Worm (Caenorhabditis elegans) whole organism, mixed stage, embryonic: ENCODE data around the gene R07E4.5.

Experiments
- M03D4.4 ChIP-seq: sonication (generic microtip); optimal IDR thresholded peaks from 2 replicates; lab custom pipeline; 2017; ENCODE audit warnings: mild to moderate bottlenecking, missing genetic modification characterization, missing compliant biosample characterization
- bed-3 ChIP-seq: fragments of 200-800 bp; sonication (Bioruptor generic); optimal IDR thresholded peaks from 3 replicates; lab custom pipeline; 2018; ENCODE audit warnings: mild to moderate bottlenecking, missing genetic modification characterization, moderate library complexity, missing compliant biosample characterization
- blmp-1 ChIP-seq: fragments of 150-350 bp; optimal IDR thresholded peaks from 2 replicates; lab custom pipeline; 2014; ENCODE audit warnings: missing biosample characterization, missing genetic modification characterization
- ceh-39 ChIP-seq: fragments of 150-350 bp; optimal IDR thresholded peaks from 2 replicates; lab custom pipeline; 2014; ENCODE audit warnings: missing biosample characterization, missing genetic modification characterization
- ceh-43 ChIP-seq: fragments of 200-800 bp; sonication (Bioruptor generic); optimal IDR thresholded peaks from 2 replicates; lab custom pipeline; 2018; ENCODE audit warnings: mild to moderate bottlenecking, missing genetic modification characterization, moderate library complexity, missing compliant biosample characterization
- ces-1 ChIP-seq: fragments of 150-350 bp; optimal IDR thresholded peaks from 2 replicates; lab custom pipeline; 2014; ENCODE audit warnings: missing biosample characterization, missing genetic modification reagents, missing genetic modification characterization
- cnd-1 ChIP-seq: fragments of 200-800 bp; sonication (Bioruptor generic); optimal IDR thresholded peaks from 2 replicates; lab custom pipeline; 2018; ENCODE audit warnings: mild to moderate bottlenecking, missing genetic modification characterization, missing compliant biosample characterization
- drap-1 ChIP-seq: fragments of 200-800 bp; sonication (Bioruptor generic); optimal IDR thresholded peaks from 3 replicates; lab custom pipeline; 2018; ENCODE audit warnings: mild to moderate bottlenecking, missing genetic modification characterization, missing compliant biosample characterization
- elt-1 ChIP-seq: sonication (generic microtip); optimal IDR thresholded peaks from 2 replicates; lab custom pipeline; 2017; ENCODE audit warnings: missing genetic modification characterization, mild to moderate bottlenecking, missing compliant biosample characterization, antibody characterized with exemption, moderate library complexity, borderline replicate concordance; ENCODE audit not compliant: insufficient read depth
- elt-3 ChIP-seq: fragments of 150-350 bp; optimal IDR thresholded peaks from 2 replicates; lab custom pipeline; 2014; ENCODE audit warnings: missing biosample characterization, missing genetic modification characterization
- flh-1 ChIP-seq: fragments of 200-800 bp; sonication (Bioruptor generic); optimal IDR thresholded peaks from 2 replicates; lab custom pipeline; 2018; ENCODE audit warnings: mild to moderate bottlenecking, missing genetic modification characterization, moderate library complexity, missing compliant biosample characterization
- ham-2 ChIP-seq: fragments of 200-800 bp; sonication (Bioruptor generic); optimal IDR thresholded peaks from 2 replicates; lab custom pipeline; 2018; ENCODE audit warnings: mild to moderate bottlenecking, missing genetic modification characterization, missing compliant biosample characterization
- hlh-1 ChIP-seq: fragments of 150-350 bp; optimal IDR thresholded peaks from 2 replicates; lab custom pipeline; 2014; ENCODE audit warnings: missing biosample characterization, missing genetic modification reagents, missing genetic modification characterization
- lin-13 ChIP-seq: fragments of 150-350 bp; optimal IDR thresholded peaks from 2 replicates; lab custom pipeline; 2014; ENCODE audit warnings: missing biosample characterization, missing genetic modification characterization
- lin-32 ChIP-seq: fragments of 200-800 bp; sonication (Bioruptor generic); optimal IDR thresholded peaks from 2 replicates; lab custom pipeline; 2018; ENCODE audit warnings: mild to moderate bottlenecking, missing genetic modification characterization, missing compliant biosample characterization
- lsy-2 ChIP-seq: fragments of 150-350 bp; optimal IDR thresholded peaks from 2 replicates; lab custom pipeline; 2014; ENCODE audit warnings: missing biosample characterization, missing genetic modification characterization
- mab-5 ChIP-seq: fragments of 150-350 bp; optimal IDR thresholded peaks from 2 replicates; lab custom pipeline; 2014; ENCODE audit warnings: missing biosample characterization, missing genetic modification characterization
- mep-1 ChIP-seq: fragments of 150-350 bp; optimal IDR thresholded peaks from 2 replicates; lab custom pipeline; 2017; ENCODE audit warnings: missing biosample characterization, missing genetic modification reagents, missing genetic modification characterization, inconsistent platforms
- mls-2 ChIP-seq: sonication (generic microtip); optimal IDR thresholded peaks from 2 replicates; lab custom pipeline; 2016; ENCODE audit warnings: mild to moderate bottlenecking, missing genetic modification characterization, moderate library complexity, missing compliant biosample characterization
- nhr-237 ChIP-seq: fragments of 150-350 bp; optimal IDR thresholded peaks from 2 replicates; lab custom pipeline; 2014; ENCODE audit warnings: missing biosample characterization, missing genetic modification characterization
- nhr-28 ChIP-seq: fragments of 150-350 bp; optimal IDR thresholded peaks from 2 replicates; lab custom pipeline; 2014; ENCODE audit warnings: missing biosample characterization, missing genetic modification characterization
- pha-4 ChIP-seq: fragments of 150-350 bp; optimal IDR thresholded peaks from 2 replicates; lab custom pipeline; 2018; ENCODE audit warnings: missing biosample characterization, missing genetic modification reagents, missing genetic modification characterization
- sem-2 ChIP-seq: fragments of 200-800 bp; sonication (Bioruptor generic); optimal IDR thresholded peaks from 2 replicates; lab custom pipeline; 2018; ENCODE audit warnings: mild to moderate bottlenecking, missing genetic modification characterization, missing compliant biosample characterization
- snpc-4 ChIP-seq: fragments of 150-350 bp; optimal IDR thresholded peaks from 2 replicates; lab custom pipeline; 2014; ENCODE audit warnings: missing biosample characterization, missing genetic modification characterization
- sptf-1 ChIP-seq: sonication (generic microtip); optimal IDR thresholded peaks from 2 replicates; lab custom pipeline; 2017; ENCODE audit warnings: mild to moderate bottlenecking, missing genetic modification characterization, moderate library complexity, missing compliant biosample characterization
- tbx-8 ChIP-seq: fragments of 200-800 bp; sonication (Bioruptor generic); optimal IDR thresholded peaks from 2 replicates; lab custom pipeline; 2018; ENCODE audit warnings: mild to moderate bottlenecking, missing genetic modification characterization, moderate library complexity, missing compliant biosample characterization
- unc-120 ChIP-seq: sonication (generic microtip); optimal IDR thresholded peaks from 2 replicates; lab custom pipeline; 2017; ENCODE audit warnings: missing genetic modification characterization, missing compliant biosample characterization; ENCODE audit not compliant: poor library complexity, severe bottlenecking
- unc-39 ChIP-seq: fragments of 150-350 bp; optimal IDR thresholded peaks from 2 replicates; lab custom pipeline; 2014; ENCODE audit warnings: missing biosample characterization, missing genetic modification characterization
- unc-62 ChIP-seq: fragments of 150-350 bp; optimal IDR thresholded peaks from 2 replicates; lab custom pipeline; 2014; ENCODE audit warnings: missing biosample characterization, missing genetic modification reagents, missing genetic modification characterization
- zip-8 ChIP-seq: fragments of 150-350 bp; optimal IDR thresholded peaks from 2 replicates; lab custom pipeline; 2014; ENCODE audit warnings: missing biosample characterization, missing genetic modification characterization
- ztf-11 ChIP-seq: fragments of 150-350 bp; optimal IDR thresholded peaks from 2 replicates; lab custom pipeline; 2014; ENCODE audit warnings: missing biosample characterization, missing genetic modification characterization

The R07E4.5 gene

ce11 chrX:5981698-5982097 lies 28.7 kb upstream of the R07E4.5 start:
- TF ChIP-seq mep-1 (tag; lab: Kevin White, UChicago) (peak; percentile 40), mls-2 (tag; lab: Kevin White, UChicago) (no peak), ces-1 (GFP tag; lab: Kevin White, UChicago) (peak; percentile 37)

ce11 chrX:5977754-5978153 lies 24.8 kb upstream of the R07E4.5 start, which contains the start of gene kin-2:
TSS of gene kin-2 (minus strand) at chrX:5977854.
- TF ChIP-seq sem-2 (no peak), mab-5 (tag; lab: Kevin White, UChicago) (no peak), unc-39 (tag; lab: Kevin White, UChicago) (no peak), mls-2 (tag; lab: Kevin White, UChicago) (no peak), nhr-237 (no peak), flh-1 (no peak)

- TF ChIP-seq ham-2 (GFP tag; lab: Kevin White, UChicago) (no peak), ceh-43 (no peak), ces-1 (GFP tag; lab: Kevin White, UChicago) (peak; percentile 67), snpc-4 (no peak), lsy-2 (tag; lab: Kevin White, UChicago) (no peak), elt-3 (tag; lab: Kevin White, UChicago) (no peak), mls-2 (tag; lab: Kevin White, UChicago) (no peak), unc-120 (tag; lab: Kevin White, UChicago) (peak; percentile 83), nhr-237 (no peak), mep-1 (tag; lab: Kevin White, UChicago) (no peak), M03D4.4 (tag; lab: Kevin White, UChicago) (no peak), bed-3 (GFP tag; lab: Kevin White, UChicago) (no peak), unc-62 (peak; percentile 5), blmp-1 (tag; lab: Kevin White, UChicago) (no peak), hlh-1 (tag; lab: Kevin White, UChicago) (no peak), ceh-39 (tag; lab: Kevin White, UChicago) (no peak), drap-1 (GFP tag; lab: Kevin White, UChicago) (no peak), elt-1 (tag; lab: Kevin White, UChicago) (no peak), tbx-8 (no peak), sptf-1 (no peak), lin-32 (no peak), lin-13 (no peak), pha-4 (tag; lab: Kevin White, UChicago) (no peak), cnd-1 (no peak), nhr-28 (tag; lab: Kevin White, UChicago) (no peak)
These were observed 23.4 kb upstream of the R07E4.5 start for ce11 chrX:5976206-5976960.

ce11 chrX:5975726-5976125 lies 22.8 kb upstream of the R07E4.5 start:
- TF ChIP-seq M03D4.4 (tag; lab: Kevin White, UChicago) (no peak), lsy-2 (tag; lab: Kevin White, UChicago) (no peak), ztf-11 (tag; lab: Kevin White, UChicago) (no peak), unc-120 (tag; lab: Kevin White, UChicago) (no peak), hlh-1 (tag; lab: Kevin White, UChicago) (no peak), ces-1 (GFP tag; lab: Kevin White, UChicago) (no peak), cnd-1 (no peak), elt-3 (tag; lab: Kevin White, UChicago) (no peak), lin-32 (no peak), mep-1 (tag; lab: Kevin White, UChicago) (no peak), pha-4 (tag; lab: Kevin White, UChicago) (no peak), ceh-43 (no peak), sem-2 (no peak), zip-8 (tag; lab: Kevin White, UChicago) (no peak), unc-62 (no peak), nhr-28 (tag; lab: Kevin White, UChicago) (no peak)

ce11 chrX:5975228-5975627 lies 22.3 kb upstream of the R07E4.5 start:
- peak; percentile 93 for TF ChIP-seq ces-1 (GFP tag; lab: Kevin White, UChicago)
- TF ChIP-seq ceh-43, result no peak
- TF ChIP-seq, all 35 proteins: peak for 1
